Fruit fly (Drosophila melanogaster) whole organism, pupa: ENCODE measurements around the gene Rubicon.
A peak's percentile ranks its signal among the peaks of the same experiment; 100 is the strongest.

ENCODE experiments used
- CG10348 ChIP-seq: fragments of 200-800 bp; sonication (Bioruptor generic); IDR thresholded peaks from 2 replicates; pipeline ENCODE4 v1.3.6; 2022; ENCODE audit warnings: missing biosample characterization, missing genetic modification characterization
- CG12605 ChIP-seq: fragments of 200-800 bp; sonication (Bioruptor generic); IDR thresholded peaks from 2 replicates; pipeline ENCODE4 v1.3.6; 2022; ENCODE audit warnings: missing biosample characterization, missing genetic modification characterization
- CG13204 ChIP-seq: fragments of 200-800 bp; sonication (Bioruptor generic); optimal IDR thresholded peaks from 2 replicates; lab custom pipeline; 2018; ENCODE audit warnings: missing biosample characterization, mild to moderate bottlenecking, missing genetic modification characterization, moderate library complexity
- CG14655 ChIP-seq: fragments of 200-800 bp; sonication (Bioruptor generic); optimal IDR thresholded peaks from 3 replicates; lab custom pipeline; 2017; ENCODE audit warnings: mild to moderate bottlenecking, missing biosample characterization, missing genetic modification reagents, missing genetic modification characterization
- CG15710 ChIP-seq: fragments of 200-800 bp; sonication (Bioruptor generic); optimal IDR thresholded peaks from 2 replicates; lab custom pipeline; 2018; ENCODE audit warnings: missing biosample characterization, mild to moderate bottlenecking, missing genetic modification characterization, moderate library complexity
- CG17806 ChIP-seq: fragments of 200-800 bp; sonication (Bioruptor generic); optimal IDR thresholded peaks from 2 replicates; lab custom pipeline; 2018; ENCODE audit warnings: missing biosample characterization, mild to moderate bottlenecking, missing genetic modification characterization, moderate library complexity
- CG32121 ChIP-seq: fragments of 200-800 bp; sonication (Bioruptor generic); IDR thresholded peaks from 2 replicates; pipeline ENCODE4 v1.3.6; 2022; ENCODE audit warnings: missing biosample characterization, missing genetic modification characterization
- CG34367 ChIP-seq: fragments of 200-800 bp; sonication (Bioruptor generic); optimal IDR thresholded peaks from 2 replicates; lab custom pipeline; 2018; ENCODE audit warnings: missing biosample characterization, mild to moderate bottlenecking, missing genetic modification characterization
- CG4496 ChIP-seq: fragments of 200-800 bp; sonication (Bioruptor generic); IDR thresholded peaks from 3 replicates; pipeline ENCODE4 v1.3.6; 2022; ENCODE audit warnings: missing biosample characterization, missing genetic modification characterization
- CG8159 ChIP-seq: fragments of 200-800 bp; sonication (Bioruptor generic); optimal IDR thresholded peaks from 3 replicates; lab custom pipeline; 2018; ENCODE audit warnings: missing biosample characterization, mild to moderate bottlenecking, missing genetic modification characterization, moderate library complexity
- CG8301 ChIP-seq: fragments of 200-800 bp; sonication (Bioruptor generic); optimal IDR thresholded peaks from 2 replicates; lab custom pipeline; 2018; ENCODE audit warnings: missing biosample characterization, mild to moderate bottlenecking, missing genetic modification characterization
- CG9948 ChIP-seq: fragments of 200-800 bp; sonication (Bioruptor generic); optimal IDR thresholded peaks from 2 replicates; lab custom pipeline; 2018; ENCODE audit warnings: missing biosample characterization, mild to moderate bottlenecking, missing genetic modification characterization, moderate library complexity
- D1 ChIP-seq: fragments of 200-800 bp; sonication (Bioruptor generic); optimal IDR thresholded peaks from 2 replicates; lab custom pipeline; 2018; ENCODE audit warnings: missing biosample characterization, mild to moderate bottlenecking, missing genetic modification characterization, moderate library complexity
- EcR ChIP-seq: fragments of 200-800 bp; sonication (Bioruptor generic); optimal IDR thresholded peaks from 3 replicates; lab custom pipeline; 2019; ENCODE audit warnings: missing biosample characterization, missing genetic modification characterization, mild to moderate bottlenecking, moderate library complexity, missing genetic modification reagents
- Ets98B ChIP-seq: fragments of 200-800 bp; sonication (Bioruptor generic); IDR thresholded peaks from 2 replicates; pipeline ENCODE4 v1.3.6; 2022; ENCODE audit warnings: missing biosample characterization, missing genetic modification characterization
- Pif1A ChIP-seq: fragments of 200-800 bp; sonication (Bioruptor generic); optimal IDR thresholded peaks from 3 replicates; lab custom pipeline; 2016; ENCODE audit warnings: missing biosample characterization, missing genetic modification characterization
- Pif1B ChIP-seq: fragments of 200-800 bp; sonication (Bioruptor generic); optimal IDR thresholded peaks from 3 replicates; lab custom pipeline; 2016; ENCODE audit warnings: missing biosample characterization, missing genetic modification characterization
- Snoo ChIP-seq: fragments of 200-800 bp; sonication (Bioruptor generic); optimal IDR thresholded peaks from 3 replicates; lab custom pipeline; 2017; ENCODE audit warnings: missing biosample characterization, mild to moderate bottlenecking, missing genetic modification characterization, inconsistent platforms
- fd96Ca ChIP-seq: fragments of 200-800 bp; sonication (Bioruptor generic); IDR thresholded peaks from 3 replicates; pipeline ENCODE4 v1.3.6; 2022; ENCODE audit warnings: missing biosample characterization, missing genetic modification characterization
- gl ChIP-seq: fragments of 200-800 bp; sonication (Bioruptor generic); optimal IDR thresholded peaks from 2 replicates; lab custom pipeline; 2018; ENCODE audit warnings: missing biosample characterization, mild to moderate bottlenecking, missing genetic modification characterization
- rn ChIP-seq: fragments of 200-800 bp; sonication (Bioruptor generic); IDR thresholded peaks from 2 replicates; pipeline ENCODE4 v1.3.6; 2022; ENCODE audit warnings: missing biosample characterization, missing genetic modification characterization

The Rubicon gene

DNA sequence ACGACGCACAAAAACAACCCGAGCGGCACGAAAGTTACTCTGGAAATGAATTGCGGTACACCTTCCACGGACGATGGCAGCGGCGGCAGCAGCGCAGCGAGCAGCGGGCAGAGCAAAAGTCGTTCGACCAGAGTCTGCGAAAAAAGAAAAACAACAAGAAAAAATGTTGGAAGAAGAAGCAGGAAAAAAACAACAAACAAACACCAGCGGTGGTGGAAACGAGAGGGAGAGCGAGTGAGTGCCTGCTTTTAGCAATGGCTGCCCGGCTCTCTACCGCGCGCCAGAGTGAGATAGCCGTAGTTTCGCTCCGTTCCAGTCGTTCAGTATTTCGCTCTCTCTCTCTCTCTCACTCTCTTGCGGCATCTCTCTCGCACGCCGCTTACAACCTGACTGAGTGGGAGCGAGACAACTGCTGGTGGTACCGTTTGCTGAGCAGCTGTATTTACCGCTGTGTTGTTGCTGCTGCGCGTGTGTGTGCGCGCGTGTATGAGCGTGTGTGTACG, 26.2 kb upstream of the Rubicon start, which contains the start of gene oc:
Gene oc (minus strand): TSS at position 51 of the 503 bp plus-strand sequence.
- TF ChIP-seq CG14655 (GFP tag; lab: Kevin White, UChicago) (peak; percentile 56), CG13204 (GFP tag; lab: Kevin White, UChicago) (peak; percentile 66), CG8301 (peak; percentile 17), CG34367 (tag; lab: Kevin White, UChicago) (peak; percentile 56), CG10348 (no peak), CG9948 (tag; lab: Kevin White, UChicago) (peak; percentile 20), rn (GFP tag; lab: Robert Waterston, UW) (peak; percentile 45; the same call in 1 of the 2 replicates), CG17806 (tag; lab: Kevin White, UChicago) (no peak), CG12605 (peak; percentile 40; the same call in 1 of the 2 replicates), D1 (peak; percentile 19), Pif1B (peak; percentile 39), Pif1A (peak; percentile 64), Ets98B (no peak), EcR (GFP tag; lab: Kevin White, UChicago) (no peak), Snoo (tag; lab: Kevin White, UChicago) (peak; percentile 53), CG32121 (GFP tag; lab: Robert Waterston, UW) (peak; percentile 72), fd96Ca (GFP tag; lab: Robert Waterston, UW) (peak; percentile 64; the same call in 2 of the 3 replicates), CG15710 (tag; lab: Kevin White, UChicago) (peak; percentile 57), CG4496 (GFP tag; lab: Robert Waterston, UW) (peak; percentile 78), CG8159 (tag; lab: Kevin White, UChicago) (peak; percentile 37), gl (tag; lab: Kevin White, UChicago) (peak; percentile 60)
- TF ChIP-seq, all 21 proteins: peak for 17

DNA sequence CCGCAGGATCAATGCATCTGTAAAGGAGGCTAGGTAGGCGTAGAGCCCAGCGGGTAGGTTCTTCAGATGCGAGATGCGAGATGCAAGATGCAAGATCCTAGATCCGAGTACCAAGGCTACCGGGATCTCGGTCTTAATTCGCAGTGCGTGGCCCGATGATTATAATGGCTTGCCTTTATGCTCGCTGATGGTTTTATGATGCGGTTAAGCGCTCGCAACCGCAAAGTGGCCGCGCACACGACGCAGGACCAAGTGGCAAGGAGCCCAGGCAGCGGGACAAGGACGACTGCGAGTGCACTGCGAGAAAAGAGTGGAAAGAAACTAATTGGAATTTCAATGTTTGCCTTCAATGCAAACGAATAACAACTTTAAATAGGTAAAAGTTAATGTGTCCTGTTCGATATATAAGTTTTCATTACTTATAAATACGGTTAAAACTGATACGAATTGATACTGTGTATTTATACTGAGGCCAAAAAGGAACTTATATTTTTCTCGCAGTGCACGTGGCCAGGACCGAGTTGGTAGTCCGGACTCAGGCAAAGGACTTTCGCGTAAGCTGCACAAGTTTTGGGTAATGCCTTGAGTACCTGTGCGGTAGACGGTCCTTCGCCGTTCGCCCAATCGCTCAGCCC, 22.8 kb upstream of the Rubicon start:
- no peak for TF ChIP-seq CG14655 (GFP tag; lab: Kevin White, UChicago)
- TF ChIP-seq CG32121 (GFP tag; lab: Robert Waterston, UW) = no peak
- TF ChIP-seq CG34367 (tag; lab: Kevin White, UChicago) = no peak
- no peak for TF ChIP-seq CG17806 (tag; lab: Kevin White, UChicago)
- no peak for TF ChIP-seq CG4496 (GFP tag; lab: Robert Waterston, UW)
- no peak for TF ChIP-seq CG15710 (tag; lab: Kevin White, UChicago)
- TF ChIP-seq Pif1A = no peak
- TF ChIP-seq CG13204 (GFP tag; lab: Kevin White, UChicago) = no peak
- TF ChIP-seq CG12605 = no peak
- TF ChIP-seq gl (tag; lab: Kevin White, UChicago) = no peak
- TF ChIP-seq Snoo (tag; lab: Kevin White, UChicago) = no peak
- TF ChIP-seq Pif1B = no peak
- TF ChIP-seq EcR (GFP tag; lab: Kevin White, UChicago) = no peak
- no peak for TF ChIP-seq CG8301

DNA sequence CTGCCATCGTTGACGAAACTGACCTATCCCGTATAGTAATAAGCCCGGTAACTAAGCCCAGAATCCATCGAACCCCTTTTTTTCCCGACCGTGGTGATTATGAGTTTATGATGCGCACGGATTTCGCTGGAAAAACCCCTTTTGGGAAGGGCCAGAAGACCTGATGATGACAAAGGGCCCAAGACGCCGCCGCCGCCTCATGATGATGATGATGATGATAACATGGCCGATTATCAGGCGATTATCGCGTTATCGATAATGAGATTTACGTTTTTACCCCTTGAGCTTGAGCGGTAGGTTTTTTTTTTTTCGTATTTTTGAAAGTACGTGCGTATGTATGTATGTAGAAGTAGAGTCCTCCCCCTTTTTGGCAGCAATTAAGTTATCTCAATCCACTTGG, 21.6 kb upstream of the Rubicon start:
- no peak for TF ChIP-seq CG8159 (tag; lab: Kevin White, UChicago)
- TF ChIP-seq fd96Ca (GFP tag; lab: Robert Waterston, UW) = no peak
- TF ChIP-seq CG4496 (GFP tag; lab: Robert Waterston, UW) = no peak
- TF ChIP-seq Pif1A = no peak
- TF ChIP-seq Pif1B = no peak
- no peak for TF ChIP-seq CG32121 (GFP tag; lab: Robert Waterston, UW)
- TF ChIP-seq CG34367 (tag; lab: Kevin White, UChicago) = no peak
- no peak for TF ChIP-seq CG12605
- TF ChIP-seq CG15710 (tag; lab: Kevin White, UChicago) = no peak
- TF ChIP-seq EcR (GFP tag; lab: Kevin White, UChicago) = no peak
- no peak for TF ChIP-seq CG14655 (GFP tag; lab: Kevin White, UChicago)

DNA sequence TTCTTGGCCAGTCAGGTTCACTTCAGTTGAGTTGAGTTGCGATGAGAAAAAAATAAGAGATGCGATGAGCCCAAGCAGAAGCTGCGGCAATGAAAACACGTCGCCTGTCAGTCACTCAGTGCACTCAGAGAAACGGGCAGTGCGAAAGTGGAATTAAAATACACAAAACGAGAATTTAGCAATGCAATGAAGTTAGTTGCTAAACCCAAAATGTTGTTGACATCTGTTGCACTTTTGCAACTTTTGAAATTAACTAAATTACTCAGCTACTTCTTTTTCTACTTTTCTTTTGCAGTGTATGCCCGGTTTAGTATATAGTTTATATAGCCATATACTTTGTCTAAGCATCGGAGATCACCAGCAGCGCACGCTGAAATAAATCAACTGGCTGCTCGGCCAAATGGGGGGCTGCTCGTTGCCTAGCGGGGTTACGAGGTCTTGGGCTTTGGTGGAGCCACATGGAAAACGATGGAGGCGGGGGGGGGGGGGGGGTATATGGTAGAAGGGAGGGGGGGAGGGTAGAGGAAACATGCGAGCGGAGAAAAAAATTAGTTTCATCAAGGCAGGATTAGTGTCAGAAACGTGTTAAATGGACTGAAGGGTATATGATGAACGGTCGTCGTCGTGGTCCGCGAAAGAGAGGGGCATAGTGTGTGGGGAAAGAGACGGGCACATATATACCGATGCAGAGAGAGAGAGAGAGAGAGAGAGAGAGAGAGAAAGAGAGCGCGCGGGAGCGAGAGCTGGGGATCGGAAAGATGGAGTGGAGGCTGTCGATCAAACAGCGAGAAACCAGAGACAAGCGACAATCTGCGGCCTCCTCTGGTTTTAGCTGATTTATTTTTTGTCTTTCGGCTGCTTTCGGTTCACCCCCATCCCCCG, 20.1 kb upstream of the Rubicon start:
- peak; percentile 74 for TF ChIP-seq CG9948 (tag; lab: Kevin White, UChicago)
- peak; percentile 76 for TF ChIP-seq CG4496 (GFP tag; lab: Robert Waterston, UW)
- TF ChIP-seq CG34367 (tag; lab: Kevin White, UChicago) = peak; percentile 71
- TF ChIP-seq CG32121 (GFP tag; lab: Robert Waterston, UW) = peak; percentile 31; the same call in 1 of the 2 replicates
- TF ChIP-seq fd96Ca (GFP tag; lab: Robert Waterston, UW) = peak; percentile 77
- no peak for TF ChIP-seq D1
- peak; percentile 58 for TF ChIP-seq Ets98B
- TF ChIP-seq CG8159 (tag; lab: Kevin White, UChicago) = peak; percentile 76
- peak; percentile 43 for TF ChIP-seq CG13204 (GFP tag; lab: Kevin White, UChicago)
- peak; percentile 51 for TF ChIP-seq Snoo (tag; lab: Kevin White, UChicago)
- no peak for TF ChIP-seq rn (GFP tag; lab: Robert Waterston, UW)
- TF ChIP-seq CG12605 = peak; percentile 56; the same call in 1 of the 2 replicates
- TF ChIP-seq Pif1B = peak; percentile 54
- TF ChIP-seq CG14655 (GFP tag; lab: Kevin White, UChicago) = peak; percentile 80
- peak; percentile 68 for TF ChIP-seq CG17806 (tag; lab: Kevin White, UChicago)
- peak; percentile 73 for TF ChIP-seq CG15710 (tag; lab: Kevin White, UChicago)
- no peak for TF ChIP-seq CG10348
- TF ChIP-seq CG8301 = peak; percentile 72
- peak; percentile 54 for TF ChIP-seq gl (tag; lab: Kevin White, UChicago)
- TF ChIP-seq Pif1A = peak; percentile 58
- TF ChIP-seq EcR (GFP tag; lab: Kevin White, UChicago) = no peak
